Worm (Caenorhabditis elegans) whole organism, early embryonic: ENCODE measurements around the gene W06D11.1.

Experiments used
- B0310.2 ChIP-seq: sonication (generic microtip); optimal IDR thresholded peaks from 2 replicates; lab custom pipeline; 2016; ENCODE audit warnings: mild to moderate bottlenecking, missing genetic modification characterization, missing compliant biosample characterization
- hmbx-1 ChIP-seq: sonication (generic microtip); optimal IDR thresholded peaks from 2 replicates; lab custom pipeline; 2016; ENCODE audit warnings: mild to moderate bottlenecking, missing genetic modification characterization, missing compliant biosample characterization

DNA sequence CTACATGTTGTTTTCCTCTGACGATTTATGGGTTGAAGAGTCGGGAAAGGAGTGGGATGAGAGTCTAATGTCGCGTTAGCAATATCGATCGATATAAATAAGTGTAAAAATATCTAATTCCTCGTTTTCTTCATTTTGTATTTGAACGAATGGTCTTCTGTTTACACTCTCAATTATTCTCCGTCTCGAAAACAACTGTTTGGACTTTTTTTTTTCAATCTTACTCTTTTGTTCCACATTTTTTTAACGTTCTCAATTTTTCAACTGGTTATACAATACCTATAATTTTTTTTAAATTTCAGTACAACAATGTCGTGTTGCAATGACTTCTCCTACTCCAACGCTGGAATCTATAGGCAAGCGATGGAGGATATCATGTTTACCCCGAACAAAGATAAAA is 27.0 kb downstream of the W06D11.1 start, which contains the start of gene F17A2.13:
- TF ChIP-seq B0310.2 (tag; lab: Kevin White, UChicago) (no peak), hmbx-1 (no peak)
